Fruit fly (Drosophila melanogaster) whole organism, embryonic: ENCODE data around the gene CG31710.

Source experiments
- Adf1 ChIP-seq: fragments of 200-800 bp; sonication (Bioruptor generic); IDR thresholded peaks from 2 replicates; pipeline ENCODE4 v1.3.6; 2022; ENCODE audit warnings: missing biosample characterization, missing genetic modification characterization
- CG10147 ChIP-seq: fragments of 200-800 bp; sonication (Bioruptor generic); optimal IDR thresholded peaks from 2 replicates; lab custom pipeline; 2019; ENCODE audit warnings: missing biosample characterization, mild to moderate bottlenecking, missing genetic modification characterization, moderate library complexity
- CG10431 ChIP-seq: fragments of 200-800 bp; sonication (Bioruptor generic); optimal IDR thresholded peaks from 3 replicates; lab custom pipeline; 2018; ENCODE audit warnings: missing biosample characterization, mild to moderate bottlenecking, missing genetic modification characterization
- CG10543 ChIP-seq: fragments of 200-800 bp; sonication (Bioruptor generic); optimal IDR thresholded peaks from 3 replicates; lab custom pipeline; 2017; ENCODE audit warnings: missing biosample characterization, mild to moderate bottlenecking, missing genetic modification characterization, moderate library complexity
- CG12391 ChIP-seq: fragments of 200-800 bp; sonication (Bioruptor generic); optimal IDR thresholded peaks from 3 replicates; lab custom pipeline; 2018; ENCODE audit warnings: missing biosample characterization, mild to moderate bottlenecking, missing genetic modification characterization, moderate library complexity
- CG13894 ChIP-seq: fragments of 200-800 bp; sonication (Bioruptor generic); optimal IDR thresholded peaks from 3 replicates; lab custom pipeline; 2018; ENCODE audit warnings: missing biosample characterization, mild to moderate bottlenecking, missing genetic modification characterization, moderate library complexity
- CG15269 ChIP-seq: fragments of 200-800 bp; sonication (Bioruptor generic); optimal IDR thresholded peaks from 2 replicates; lab custom pipeline; 2018; ENCODE audit warnings: missing biosample characterization, mild to moderate bottlenecking, missing genetic modification characterization, moderate library complexity
- CG16779 ChIP-seq: fragments of 200-800 bp; sonication (Bioruptor generic); IDR thresholded peaks from 2 replicates; pipeline ENCODE4 v1.3.6; 2022; ENCODE audit warnings: missing biosample characterization, missing genetic modification characterization
- CG16813 ChIP-seq: fragments of 200-800 bp; sonication (Bioruptor generic); IDR thresholded peaks from 3 replicates; pipeline ENCODE4 v1.3.6; 2022; ENCODE audit warnings: missing biosample characterization, missing genetic modification characterization; ENCODE audit not compliant: partially characterized antibody
- CG17568 ChIP-seq: fragments of 200-800 bp; sonication (Bioruptor generic); optimal IDR thresholded peaks from 2 replicates; lab custom pipeline; 2018; ENCODE audit warnings: missing biosample characterization, mild to moderate bottlenecking, missing genetic modification characterization, moderate library complexity
- CG2678 ChIP-seq: fragments of 200-800 bp; sonication (Bioruptor generic); optimal IDR thresholded peaks from 3 replicates; lab custom pipeline; 2019; ENCODE audit warnings: missing biosample characterization, mild to moderate bottlenecking, missing genetic modification characterization, moderate library complexity
- CG2712 ChIP-seq: fragments of 200-800 bp; optimal IDR thresholded peaks from 3 replicates; lab custom pipeline; 2019; ENCODE audit warnings: missing biosample characterization, mild to moderate bottlenecking, missing genetic modification characterization, moderate library complexity
- CG31224 ChIP-seq: fragments of 200-800 bp; sonication (Bioruptor generic); IDR thresholded peaks from 2 replicates; pipeline ENCODE4 v1.3.6; 2022; ENCODE audit warnings: missing biosample characterization, missing genetic modification characterization
- CG33213 ChIP-seq: fragments of 200-800 bp; sonication (Bioruptor generic); optimal IDR thresholded peaks from 3 replicates; lab custom pipeline; 2016; ENCODE audit warnings: missing biosample characterization, missing genetic modification characterization
- CG34224 ChIP-seq: fragments of 200-800 bp; sonication (Bioruptor generic); IDR thresholded peaks from 3 replicates; pipeline ENCODE4 v1.3.6; 2022; ENCODE audit warnings: missing biosample characterization, missing genetic modification characterization; ENCODE audit not compliant: partially characterized antibody
- CG7839 ChIP-seq: fragments of 200-800 bp; sonication (Bioruptor generic); optimal IDR thresholded peaks from 3 replicates; lab custom pipeline; 2018; ENCODE audit warnings: missing biosample characterization, mild to moderate bottlenecking, missing genetic modification characterization, moderate library complexity
- CG8290 ChIP-seq, 3 experiments: fragments of 200-800 bp; sonication (Bioruptor generic); optimal IDR thresholded peaks; 2 replicates each; lab custom pipeline; 2016 to 2019; ENCODE audit warnings: missing biosample characterization in 3 of 3, missing genetic modification characterization in 3 of 3, mild to moderate bottlenecking in 2 of 3, moderate library complexity in 1 of 3
- CG9876 ChIP-seq: fragments of 200-800 bp; sonication (Bioruptor generic); optimal IDR thresholded peaks from 2 replicates; lab custom pipeline; 2016; ENCODE audit warnings: missing biosample characterization, missing genetic modification characterization
- Dbx ChIP-seq: fragments of 200-800 bp; sonication (Bioruptor generic); IDR thresholded peaks from 3 replicates; pipeline ENCODE4 v1.3.6; 2022; ENCODE audit warnings: missing biosample characterization, missing genetic modification characterization
- Deaf1 ChIP-seq: fragments of 200-800 bp; optimal IDR thresholded peaks from 3 replicates; lab custom pipeline; 2019; ENCODE audit warnings: missing biosample characterization, mild to moderate bottlenecking, missing genetic modification characterization, moderate library complexity
- Dip3 ChIP-seq: fragments of 200-800 bp; sonication (Bioruptor generic); optimal IDR thresholded peaks from 3 replicates; lab custom pipeline; 2016; ENCODE audit warnings: missing biosample characterization, missing genetic modification characterization
- Drgx ChIP-seq: fragments of 200-800 bp; sonication (Bioruptor generic); IDR thresholded peaks from 2 replicates; pipeline ENCODE4 v1.3.6; 2022; ENCODE audit warnings: missing biosample characterization, missing genetic modification characterization
- Ets65A ChIP-seq: fragments of 200-800 bp; sonication (Bioruptor generic); peaks from one replicate; lab custom pipeline; 2016; ENCODE audit warnings: missing biosample characterization, missing genetic modification characterization
- HmgZ ChIP-seq: fragments of 200-800 bp; sonication (Bioruptor generic); optimal IDR thresholded peaks from 2 replicates; lab custom pipeline; 2018; ENCODE audit warnings: missing biosample characterization, mild to moderate bottlenecking, missing genetic modification characterization
- Hmr ChIP-seq: fragments of 200-800 bp; sonication (Bioruptor generic); optimal IDR thresholded peaks from 3 replicates; lab custom pipeline; 2017; ENCODE audit warnings: mild to moderate bottlenecking, missing biosample characterization, missing genetic modification reagents, missing genetic modification characterization
- Trl ChIP-seq, 3 experiments: fragments of >200 bp in 2 of 3; fragments of 200-800 bp in 1 of 3; sonication (Bioruptor generic) in 1 of 3; optimal IDR thresholded peaks; 2 replicates in 1 of 3; 3 replicates in 2 of 3; lab custom pipeline; 2016 to 2017; ENCODE audit warnings: missing biosample characterization in 1 of 3, missing genetic modification characterization in 1 of 3
- Xbp1 ChIP-seq: fragments of 200-800 bp; sonication (Bioruptor generic); optimal IDR thresholded peaks from 3 replicates; lab custom pipeline; 2016; ENCODE audit warnings: missing biosample characterization, mild to moderate bottlenecking, missing genetic modification characterization
- abd-A ChIP-seq: fragments of 200-800 bp; sonication (Bioruptor generic); optimal IDR thresholded peaks from 3 replicates; lab custom pipeline; 2019; ENCODE audit warnings: missing biosample characterization, mild to moderate bottlenecking, missing genetic modification characterization, moderate library complexity
- ase ChIP-seq: fragments of 200-800 bp; sonication (Bioruptor generic); IDR thresholded peaks from 3 replicates; pipeline ENCODE4 v1.3.6; 2022; ENCODE audit warnings: missing biosample characterization, missing genetic modification characterization
- cg ChIP-seq: fragments of 200-800 bp; sonication (Bioruptor generic); optimal IDR thresholded peaks from 3 replicates; lab custom pipeline; 2019; ENCODE audit warnings: missing biosample characterization, mild to moderate bottlenecking, missing genetic modification characterization, moderate library complexity
- crol ChIP-seq: fragments of 200-800 bp; sonication (Bioruptor generic); IDR thresholded peaks from 2 replicates; pipeline ENCODE4 v1.3.6; 2022; ENCODE audit warnings: missing biosample characterization, missing genetic modification characterization
- danr ChIP-seq: fragments of 200-800 bp; sonication (Bioruptor generic); IDR thresholded peaks from 2 replicates; pipeline ENCODE4 v1.3.6; 2022; ENCODE audit warnings: missing biosample characterization, missing genetic modification characterization
- dm ChIP-seq: fragments of 200-800 bp; sonication (Bioruptor generic); optimal IDR thresholded peaks from 3 replicates; lab custom pipeline; 2016; ENCODE audit warnings: missing biosample characterization, missing genetic modification characterization
- dysf ChIP-seq: fragments of 200-800 bp; sonication (Bioruptor generic); IDR thresholded peaks from 3 replicates; pipeline ENCODE4 v1.3.6; 2022; ENCODE audit warnings: missing biosample characterization, missing genetic modification characterization
- ewg ChIP-seq: fragments of 200-800 bp; sonication (Bioruptor generic); optimal IDR thresholded peaks from 3 replicates; lab custom pipeline; 2017; ENCODE audit warnings: mild to moderate bottlenecking, missing biosample characterization, missing genetic modification reagents, missing genetic modification characterization
- ind ChIP-seq: fragments of 200-800 bp; sonication (Bioruptor generic); optimal IDR thresholded peaks from 3 replicates; lab custom pipeline; 2016; ENCODE audit warnings: missing biosample characterization, missing genetic modification characterization
- knrl ChIP-seq: fragments of 200-800 bp; sonication (Bioruptor generic); IDR thresholded peaks from 3 replicates; pipeline ENCODE4 v1.3.6; 2022; ENCODE audit warnings: missing biosample characterization, missing genetic modification characterization; ENCODE audit not compliant: partially characterized antibody
- onecut ChIP-seq: fragments of 200-800 bp; sonication (Bioruptor generic); IDR thresholded peaks from 2 replicates; pipeline ENCODE4 v1.3.6; 2022; ENCODE audit warnings: missing biosample characterization, missing genetic modification characterization
- row ChIP-seq: fragments of 200-800 bp; sonication (Bioruptor generic); IDR thresholded peaks from 3 replicates; pipeline ENCODE4 v1.3.6; 2022; ENCODE audit warnings: missing biosample characterization, missing genetic modification characterization
- slbo ChIP-seq: fragments of 200-800 bp; sonication (Bioruptor generic); IDR thresholded peaks from 2 replicates; pipeline ENCODE4 v1.3.6; 2022; ENCODE audit warnings: missing biosample characterization, missing genetic modification characterization

The CG31710 gene

dm6 chr2L:9746236-9747225 is 40.8 kb upstream of the CG31710 start, which contains the start of gene Nckx30C (continued):
- no peak for TF ChIP-seq CG34224 (GFP tag; lab: Robert Waterston, UW)
- TF ChIP-seq Adf1 (GFP tag; lab: Robert Waterston, UW) = no peak
- no peak for TF ChIP-seq CG9876 (GFP tag; lab: Kevin White, UChicago)
- TF ChIP-seq danr (GFP tag; lab: Robert Waterston, UW) = no peak
- TF ChIP-seq Deaf1 = peak; percentile 94
- TF ChIP-seq slbo (GFP tag; lab: Robert Waterston, UW) = 0 out of 2 replicates have a peak, but pooled peaks have one; percentile 8
- TF ChIP-seq CG13894 (tag; lab: Kevin White, UChicago) = peak; percentile 69
- TF ChIP-seq cg (GFP tag; lab: Kevin White, UChicago) = peak; percentile 39

dm6 chr2L:9744634-9745033 is 38.9 kb upstream of the CG31710 start:
- peak; percentile 72 for TF ChIP-seq Deaf1
- TF ChIP-seq Trl (optimal IDR thresholded peaks at IDR 0.05; lab: Kevin White, UChicago) = peak; percentile 39 to 75
- TF ChIP-seq Trl (GFP tag; optimal IDR thresholded peaks at IDR 0.05; lab: Kevin White, UChicago) = no peak
- peak; percentile 19; the same call in 1 of the 2 replicates for TF ChIP-seq Drgx
- TF ChIP-seq Hmr = no peak

dm6 chr2L:9743823-9744222 is 38.1 kb upstream of the CG31710 start:
- TF ChIP-seq CG8290 (GFP tag; optimal IDR thresholded peaks at IDR 0.05; lab: Kevin White, UChicago) = no peak
- peak in 1 of 2 experiments; percentile 27 for TF ChIP-seq CG8290 (tag; optimal IDR thresholded peaks at IDR 0.05; lab: Kevin White, UChicago)
- TF ChIP-seq Ets65A (GFP tag; lab: Kevin White, UChicago) = peak; percentile 75
- peak; percentile 92 for TF ChIP-seq Deaf1
- TF ChIP-seq ewg (GFP tag; lab: Kevin White, UChicago) = peak; percentile 49
- TF ChIP-seq CG13894 (tag; lab: Kevin White, UChicago) = peak; percentile 39
- TF ChIP-seq CG16779 (GFP tag; lab: Robert Waterston, UW) = 0 out of 2 replicates have a peak, but pooled peaks have one; percentile 24
- no peak for TF ChIP-seq HmgZ
- TF ChIP-seq CG31224 (GFP tag; lab: Robert Waterston, UW) = 0 out of 2 replicates have a peak, but pooled peaks have one; percentile 9
- TF ChIP-seq CG10431 (GFP tag; lab: Kevin White, UChicago) = no peak
- no peak for TF ChIP-seq crol (GFP tag; lab: Robert Waterston, UW)
- 0 out of 3 replicates have a peak, but pooled peaks have one; percentile 7 for TF ChIP-seq knrl
- TF ChIP-seq CG10543 (GFP tag; lab: Kevin White, UChicago) = peak; percentile 1
- peak; percentile 64 for TF ChIP-seq abd-A (tag; lab: Kevin White, UChicago)

dm6 chr2L:9739685-9740084 is 33.9 kb upstream of the CG31710 start:
- TF ChIP-seq onecut (GFP tag; lab: Robert Waterston, UW) (peak; percentile 67), CG16813 (GFP tag; lab: Robert Waterston, UW) (no peak)

dm6 chr2L:9737803-9738202 is 32.0 kb upstream of the CG31710 start:
- TF ChIP-seq Dbx (0 out of 3 replicates have a peak, but pooled peaks have one; percentile 14), dm (GFP tag; lab: Kevin White, UChicago) (no peak), ind (GFP tag; lab: Kevin White, UChicago) (peak; percentile 13), CG33213 (GFP tag; lab: Kevin White, UChicago) (no peak), Dip3 (no peak), ase (GFP tag; lab: Robert Waterston, UW) (no peak), Xbp1 (GFP tag; lab: Kevin White, UChicago) (peak; percentile 3), CG17568 (GFP tag; lab: Kevin White, UChicago) (no peak), row (peak; percentile 36; the same call in 2 of the 3 replicates), CG7839 (tag; lab: Kevin White, UChicago) (peak; percentile 37), CG12391 (peak; percentile 3), dysf (GFP tag; lab: Robert Waterston, UW) (0 out of 3 replicates have a peak, but pooled peaks have one; percentile 17), CG2712 (tag; lab: Kevin White, UChicago) (peak; percentile 18), CG10147 (GFP tag; lab: Kevin White, UChicago) (peak; percentile 0), CG15269 (tag; lab: Kevin White, UChicago) (peak; percentile 10), CG2678 (tag; lab: Kevin White, UChicago) (peak; percentile 37)
